Worm (Caenorhabditis elegans) whole organism, midembryonic: Measurements from ENCODE around the gene lgc-11.

Experiments
- flt-1 ChIP-seq: fragments of 200-800 bp; sonication (Bioruptor generic); IDR thresholded peaks from 2 replicates; pipeline ENCODE4 v1.3.6; 2022; ENCODE audit warnings: missing genetic modification characterization, missing compliant biosample characterization
- tab-1 ChIP-seq: fragments of 200-800 bp; sonication (Bioruptor generic); IDR thresholded peaks from 2 replicates; pipeline ENCODE4 v1.3.6; 2022; ENCODE audit warnings: missing genetic modification characterization, missing compliant biosample characterization
- ztf-29 ChIP-seq: fragments of 200-800 bp; sonication (Bioruptor generic); IDR thresholded peaks from 2 replicates; pipeline ENCODE4 v1.3.6; 2022; ENCODE audit warnings: missing genetic modification reagents, missing genetic modification characterization, missing compliant biosample characterization

ce11 chrX:7460516-7460915 is 45.9 kb downstream of the lgc-11 start:
- TF ChIP-seq ztf-29 (GFP tag; lab: Robert Waterston, UW) (no peak), tab-1 (GFP tag; lab: Robert Waterston, UW) (0 out of 2 replicates have a peak, but pooled peaks have one; percentile 40), flt-1 (GFP tag; lab: Robert Waterston, UW) (no peak)
